Worm (Caenorhabditis elegans): ENCODE results near the gene srd-55.

DNA sequence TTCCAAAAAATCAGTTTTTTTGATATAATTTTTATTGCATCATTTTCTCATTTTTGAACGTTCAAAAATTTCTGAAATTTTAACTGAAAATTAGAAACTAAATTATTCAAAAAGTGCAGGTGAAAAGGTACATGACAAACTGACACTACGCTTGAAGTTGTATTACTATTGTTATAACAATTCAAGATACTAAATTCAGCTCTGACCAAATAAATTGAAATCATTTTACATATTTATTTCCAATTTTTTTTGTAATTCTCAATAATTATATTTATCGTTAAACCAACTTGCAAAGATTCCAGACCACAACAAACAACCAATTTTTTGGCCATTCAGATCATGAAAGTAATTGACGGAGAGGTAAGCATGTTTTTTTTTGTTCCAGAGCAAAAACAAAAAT lies 22.9 kb upstream of the srd-55 start, which contains the start of gene sre-3:
- TF ChIP-seq ztf-11 (tag; optimal IDR thresholded peaks at IDR 0.05) (no peak), nhr-11 (tag; optimal IDR thresholded peaks at IDR 0.05) (no peak), unc-62 (GFP tag; optimal IDR thresholded peaks at IDR 0.05) (no peak), fkh-4 (tag; optimal IDR thresholded peaks at IDR 0.05; ENCODE audit: borderline replicate concordance) (no peak), lin-15B (tag; optimal IDR thresholded peaks at IDR 0.05) (no peak), nhr-237 (tag; optimal IDR thresholded peaks at IDR 0.05) (no peak), ama-1 (optimal IDR thresholded peaks at IDR 0.05) (no peak)
